Worm (Caenorhabditis elegans) whole organism, young adult: ENCODE results near the gene frpr-8.

Experiments
- ama-1 ChIP-seq, 3 experiments: fragments of 150-350 bp in 1 of 3; sonication (generic microtip) in 2 of 3; optimal IDR thresholded peaks; 2 replicates each; lab custom pipeline; 2014 to 2018; ENCODE audit warnings: missing biosample characterization in 2 of 3, missing genetic modification characterization in 2 of 3, missing genetic modification reagents in 2 of 3
- attf-6 ChIP-seq: fragments of 200-800 bp; sonication (Bioruptor generic); IDR thresholded peaks from 2 replicates; pipeline ENCODE4 v1.3.6; 2022; ENCODE audit warnings: missing genetic modification reagents, missing genetic modification characterization, missing compliant biosample characterization
- ceh-79 ChIP-seq: sonication (generic microtip); optimal IDR thresholded peaks from 2 replicates; lab custom pipeline; 2017; ENCODE audit warnings: mild to moderate bottlenecking, missing genetic modification characterization, missing compliant biosample characterization
- lin-40 ChIP-seq: sonication (generic microtip); optimal IDR thresholded peaks from 2 replicates; lab custom pipeline; 2016; ENCODE audit warnings: missing genetic modification characterization, mild to moderate bottlenecking, missing compliant biosample characterization, missing genotype, missing genetic modification reagents
- lin-54 ChIP-seq: fragments of 200-800 bp; sonication (Bioruptor generic); optimal IDR thresholded peaks from 2 replicates; lab custom pipeline; 2018; ENCODE audit warnings: mild to moderate bottlenecking, missing genetic modification characterization, missing compliant biosample characterization
- lsy-27 ChIP-seq: sonication (generic microtip); optimal IDR thresholded peaks from 2 replicates; lab custom pipeline; 2017; ENCODE audit warnings: missing genetic modification characterization, mild to moderate bottlenecking, missing compliant biosample characterization, antibody characterized with exemption, missing genotype, borderline replicate concordance; ENCODE audit not compliant: insufficient read depth
- madf-8 ChIP-seq: fragments of 200-800 bp; sonication (Bioruptor generic); conservative IDR thresholded peaks from 2 replicates; pipeline ENCODE4 v1.3.6; 2022; ENCODE audit warnings: missing genetic modification reagents, missing genetic modification characterization, missing compliant biosample characterization
- rec-8 ChIP-seq, 2 experiments: sonication (generic microtip); optimal IDR thresholded peaks; 2 replicates each; lab custom pipeline; 2016; ENCODE audit warnings: mild to moderate bottlenecking in 2 of 2, missing genetic modification characterization in 2 of 2, missing genetic modification reagents in 2 of 2, missing genotype in 2 of 2, missing biosample characterization in 1 of 2, missing compliant biosample characterization in 1 of 2, moderate library complexity in 1 of 2
- snpc-4 ChIP-seq, 5 experiments: fragments of 150-350 bp in 1 of 5; sonication (generic microtip) in 4 of 5; optimal IDR thresholded peaks; 2 replicates each; lab custom pipeline; 2014 to 2018; ENCODE audit warnings: missing genetic modification characterization in 5 of 5, missing biosample characterization in 3 of 5, antibody characterized with exemption in 2 of 5, mild to moderate bottlenecking in 2 of 5, missing compliant biosample characterization in 2 of 5, missing genotype in 2 of 5, moderate library complexity in 2 of 5, missing genetic modification reagents in 1 of 5
- sptf-2 ChIP-seq: fragments of 200-800 bp; sonication (Bioruptor generic); optimal IDR thresholded peaks from 2 replicates; lab custom pipeline; 2018; ENCODE audit warnings: mild to moderate bottlenecking, missing genetic modification characterization, missing compliant biosample characterization
- unc-62 ChIP-seq: fragments of 150-350 bp; optimal IDR thresholded peaks from 2 replicates; lab custom pipeline; 2014; ENCODE audit warnings: missing biosample characterization, missing genetic modification reagents, missing genetic modification characterization
- zfh-2 ChIP-seq: fragments of 200-800 bp; sonication (Bioruptor generic); conservative IDR thresholded peaks from 2 replicates; pipeline ENCODE4 v1.3.6; 2022; ENCODE audit warnings: missing genetic modification reagents, missing genetic modification characterization, missing compliant biosample characterization

DNA sequence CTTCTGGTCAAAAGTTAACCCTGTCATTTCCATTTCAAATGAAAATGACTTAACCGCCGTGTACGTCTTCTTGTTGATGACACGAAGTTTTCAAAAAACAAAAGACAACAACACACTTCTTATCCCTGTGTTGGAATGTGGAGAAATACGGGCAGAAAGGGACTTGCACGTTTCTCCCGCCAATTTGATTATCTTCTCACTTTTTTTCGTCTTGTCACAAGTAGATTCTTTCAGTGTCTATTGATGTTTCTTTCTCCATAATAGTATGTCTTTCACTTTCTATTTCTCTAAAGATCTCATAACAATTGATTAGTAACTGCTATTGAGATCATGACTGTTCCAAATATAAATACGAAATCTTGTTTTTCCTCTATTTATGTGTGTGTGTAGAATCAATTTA lies 38.1 kb upstream of the frpr-8 start:
- TF ChIP-seq ceh-79 (tag; lab: Kevin White, UChicago) = no peak
- no peak for TF ChIP-seq lin-40
- TF ChIP-seq zfh-2 (GFP tag; lab: Robert Waterston, UW) = no peak
- no peak for TF ChIP-seq madf-8
- no peak for TF ChIP-seq lin-54 (GFP tag; lab: Kevin White, UChicago)
- TF ChIP-seq rec-8 (tag; optimal IDR thresholded peaks at IDR 0.05; lab: Kevin White, UChicago) = no peak
- no peak for TF ChIP-seq unc-62 (GFP tag; lab: Kevin White, UChicago)
- no peak for TF ChIP-seq ama-1 (optimal IDR thresholded peaks at IDR 0.05; lab: Kevin White, UChicago)
- TF ChIP-seq ama-1 (GFP tag; optimal IDR thresholded peaks at IDR 0.05; lab: Kevin White, UChicago) = no peak
- TF ChIP-seq snpc-4 (GFP tag; optimal IDR thresholded peaks at IDR 0.05; lab: Kevin White, UChicago) = no peak
- no peak for TF ChIP-seq snpc-4 (tag; optimal IDR thresholded peaks at IDR 0.05; lab: Kevin White, UChicago)
- TF ChIP-seq sptf-2 = no peak
- TF ChIP-seq attf-6 (GFP tag; lab: Robert Waterston, UW) = no peak
- no peak for TF ChIP-seq lsy-27 (tag; lab: Kevin White, UChicago)
